Fruit fly (Drosophila melanogaster) whole organism, embryonic: Measurements from ENCODE around the gene CG11674.

Experiments
- Awh ChIP-seq: fragments of 200-800 bp; sonication (Bioruptor generic); IDR thresholded peaks from 2 replicates; pipeline ENCODE4, ENCODE4 v1.3.6; 2022; ENCODE audit warnings: missing biosample characterization, missing genetic modification characterization
- C15 ChIP-seq: fragments of 200-800 bp; sonication (Bioruptor generic); IDR thresholded peaks from 3 replicates; pipeline ENCODE4 v1.3.6; 2022; ENCODE audit warnings: missing biosample characterization, missing genetic modification characterization
- CG1024 ChIP-seq: fragments of 200-800 bp; sonication (Bioruptor generic); IDR thresholded peaks from 2 replicates; pipeline ENCODE4 v1.3.6; 2022; ENCODE audit warnings: missing biosample characterization, missing genetic modification characterization
- CG10543 ChIP-seq: fragments of 200-800 bp; sonication (Bioruptor generic); optimal IDR thresholded peaks from 3 replicates; lab custom pipeline; 2017; ENCODE audit warnings: missing biosample characterization, mild to moderate bottlenecking, missing genetic modification characterization, moderate library complexity
- CG12219 ChIP-seq: fragments of 200-800 bp; sonication (Bioruptor generic); optimal IDR thresholded peaks from 3 replicates; lab custom pipeline; 2018; ENCODE audit warnings: missing biosample characterization, mild to moderate bottlenecking, missing genetic modification characterization
- CG14965 ChIP-seq: fragments of 200-800 bp; sonication (Bioruptor generic); optimal IDR thresholded peaks from 2 replicates; lab custom pipeline; 2016; ENCODE audit warnings: missing biosample characterization, missing genetic modification characterization, borderline replicate concordance
- CG1603 ChIP-seq: fragments of 200-800 bp; sonication (Bioruptor generic); optimal IDR thresholded peaks from 2 replicates; lab custom pipeline; 2019; ENCODE audit warnings: missing biosample characterization, mild to moderate bottlenecking, missing genetic modification characterization, moderate library complexity
- CG16815 ChIP-seq: fragments of 200-800 bp; sonication (Bioruptor generic); optimal IDR thresholded peaks from 3 replicates; lab custom pipeline; 2017; ENCODE audit warnings: missing biosample characterization, mild to moderate bottlenecking, missing genetic modification characterization
- CG16863 ChIP-seq: fragments of 200-800 bp; sonication (Bioruptor generic); optimal IDR thresholded peaks from 3 replicates; lab custom pipeline; 2016; ENCODE audit warnings: missing biosample characterization, missing genetic modification characterization
- CG17612 ChIP-seq: fragments of 200-800 bp; sonication (Bioruptor generic); IDR thresholded peaks from 2 replicates; pipeline ENCODE4 v1.3.6; 2022; ENCODE audit warnings: missing biosample characterization, missing genetic modification characterization
- CG1792 ChIP-seq: fragments of 200-800 bp; sonication (Bioruptor generic); optimal IDR thresholded peaks from 2 replicates; lab custom pipeline; 2016; ENCODE audit warnings: missing biosample characterization, missing genetic modification characterization
- CG18599 ChIP-seq: fragments of 200-800 bp; sonication (Bioruptor generic); optimal IDR thresholded peaks from 3 replicates; lab custom pipeline; 2017; ENCODE audit warnings: missing biosample characterization, missing genetic modification characterization, mild to moderate bottlenecking, moderate library complexity, missing genetic modification reagents
- CG2875 ChIP-seq: fragments of 200-800 bp; sonication (Bioruptor generic); optimal IDR thresholded peaks from 2 replicates; lab custom pipeline; 2017; ENCODE audit warnings: missing biosample characterization, mild to moderate bottlenecking, missing genetic modification characterization, missing genetic modification reagents
- CG3065 ChIP-seq: fragments of 200-800 bp; sonication (Bioruptor generic); optimal IDR thresholded peaks from 2 replicates; lab custom pipeline; 2016; ENCODE audit warnings: missing biosample characterization, missing genetic modification characterization
- CG4730 ChIP-seq: fragments of 200-800 bp; sonication (Bioruptor generic); IDR thresholded peaks from 2 replicates; pipeline ENCODE4 v1.3.6; 2022; ENCODE audit warnings: missing biosample characterization, missing genetic modification characterization
- CG4854 ChIP-seq: fragments of 200-800 bp; sonication (Bioruptor generic); optimal IDR thresholded peaks from 2 replicates; lab custom pipeline; 2016; ENCODE audit warnings: missing biosample characterization, missing genetic modification characterization, inconsistent platforms
- CG5245 ChIP-seq: fragments of 200-800 bp; sonication (Bioruptor generic); optimal IDR thresholded peaks from 3 replicates; lab custom pipeline; 2016; ENCODE audit warnings: missing biosample characterization, missing genetic modification characterization
- CG6683 ChIP-seq: fragments of 200-800 bp; sonication (Bioruptor generic); optimal IDR thresholded peaks from 2 replicates; lab custom pipeline; 2017; ENCODE audit warnings: missing biosample characterization, mild to moderate bottlenecking, missing genetic modification characterization, missing genetic modification reagents
- CG6765 ChIP-seq: fragments of 200-800 bp; sonication (Bioruptor generic); optimal IDR thresholded peaks from 3 replicates; lab custom pipeline; 2017; ENCODE audit warnings: missing biosample characterization, mild to moderate bottlenecking, missing genetic modification characterization
- CG7357 ChIP-seq: fragments of 200-800 bp; sonication (Bioruptor generic); IDR thresholded peaks from 3 replicates; pipeline ENCODE4 v1.3.6; 2022; ENCODE audit warnings: missing biosample characterization, missing genetic modification characterization
- CG8290 ChIP-seq, 3 experiments: fragments of 200-800 bp; sonication (Bioruptor generic); optimal IDR thresholded peaks; 2 replicates each; lab custom pipeline; 2016 to 2019; ENCODE audit warnings: missing biosample characterization in 3 of 3, missing genetic modification characterization in 3 of 3, mild to moderate bottlenecking in 2 of 3, moderate library complexity in 1 of 3
- CG9727 ChIP-seq: fragments of 200-800 bp; sonication (Bioruptor generic); optimal IDR thresholded peaks from 3 replicates; lab custom pipeline; 2017; ENCODE audit warnings: missing biosample characterization, mild to moderate bottlenecking, missing genetic modification characterization
- Dad ChIP-seq: fragments of 200-800 bp; sonication (Bioruptor generic); optimal IDR thresholded peaks from 3 replicates; lab custom pipeline; 2016; ENCODE audit warnings: missing biosample characterization, missing genetic modification characterization
- Dip3 ChIP-seq: fragments of 200-800 bp; sonication (Bioruptor generic); optimal IDR thresholded peaks from 3 replicates; lab custom pipeline; 2016; ENCODE audit warnings: missing biosample characterization, missing genetic modification characterization
- E2f1 ChIP-seq: fragments of 200-800 bp; sonication (Bioruptor generic); IDR thresholded peaks from 2 replicates; pipeline ENCODE4 v1.3.6; 2022; ENCODE audit warnings: missing biosample characterization, missing genetic modification characterization
- Hsf ChIP-seq: fragments of 200-800 bp; sonication (Bioruptor generic); optimal IDR thresholded peaks from 3 replicates; lab custom pipeline; 2016; ENCODE audit warnings: missing biosample characterization, missing genetic modification characterization
- MTF-1 ChIP-seq: fragments of 200-800 bp; sonication (Bioruptor generic); optimal IDR thresholded peaks from 2 replicates; lab custom pipeline; 2018; ENCODE audit warnings: missing biosample characterization, mild to moderate bottlenecking, missing genetic modification characterization, borderline replicate concordance
- Mad ChIP-seq: fragments of 200-800 bp; sonication (Bioruptor generic); optimal IDR thresholded peaks from 2 replicates; lab custom pipeline; 2016; ENCODE audit warnings: missing biosample characterization, missing genetic modification characterization
- Xbp1 ChIP-seq: fragments of 200-800 bp; sonication (Bioruptor generic); optimal IDR thresholded peaks from 3 replicates; lab custom pipeline; 2016; ENCODE audit warnings: missing biosample characterization, mild to moderate bottlenecking, missing genetic modification characterization
- bowl ChIP-seq: fragments of 200-800 bp; sonication (Bioruptor generic); IDR thresholded peaks from 2 replicates; pipeline ENCODE4 v1.3.6; 2022; ENCODE audit warnings: missing biosample characterization, missing genetic modification characterization
- cg ChIP-seq: fragments of 200-800 bp; sonication (Bioruptor generic); optimal IDR thresholded peaks from 3 replicates; lab custom pipeline; 2019; ENCODE audit warnings: missing biosample characterization, mild to moderate bottlenecking, missing genetic modification characterization, moderate library complexity
- chm ChIP-seq: fragments of 200-800 bp; sonication (Bioruptor generic); IDR thresholded peaks from 2 replicates; pipeline ENCODE4 v1.3.6; 2022; ENCODE audit warnings: missing biosample characterization, missing genetic modification characterization
- eyg ChIP-seq: fragments of 200-800 bp; sonication (Bioruptor generic); optimal IDR thresholded peaks from 3 replicates; lab custom pipeline; 2016; ENCODE audit warnings: missing biosample characterization, missing genetic modification characterization
- kah ChIP-seq: fragments of 200-800 bp; sonication (Bioruptor generic); optimal IDR thresholded peaks from 2 replicates; lab custom pipeline; 2018; ENCODE audit warnings: missing biosample characterization, mild to moderate bottlenecking, missing genetic modification characterization
- klu ChIP-seq: fragments of 200-800 bp; sonication (Bioruptor generic); IDR thresholded peaks from 2 replicates; pipeline ENCODE4 v1.3.6; 2022; ENCODE audit warnings: missing biosample characterization, missing genetic modification characterization
- pb ChIP-seq: fragments of 200-800 bp; sonication (Bioruptor generic); optimal IDR thresholded peaks from 3 replicates; lab custom pipeline; 2016; ENCODE audit warnings: missing biosample characterization, missing genetic modification characterization
- prd ChIP-seq, 3 experiments: fragments of >200 bp in 2 of 3; fragments of 200-800 bp in 1 of 3; sonication (Bioruptor generic) in 1 of 3; optimal IDR thresholded peaks in 2 of 3; IDR thresholded peaks in 1 of 3; 2 replicates in 2 of 3; 3 replicates in 1 of 3; pipeline versions ENCODE4 v1.3.6 to Lab custom; 2017 to 2022; ENCODE audit warnings: missing biosample characterization in 1 of 3, missing genetic modification characterization in 1 of 3
- sens ChIP-seq: fragments of 200-800 bp; sonication (Bioruptor generic); peaks from one replicate; lab custom pipeline; 2016; ENCODE audit warnings: missing biosample characterization, missing genetic modification characterization
- seq ChIP-seq: fragments of 200-800 bp; sonication (Bioruptor generic); IDR thresholded peaks from 2 replicates; pipeline ENCODE4 v1.3.6; 2022; ENCODE audit warnings: missing biosample characterization, missing genetic modification characterization
- sob ChIP-seq: fragments of 200-800 bp; sonication (Bioruptor generic); IDR thresholded peaks from 2 replicates; pipeline ENCODE4 v1.3.6; 2022; ENCODE audit warnings: missing biosample characterization, missing genetic modification characterization
- tio ChIP-seq: fragments of 200-800 bp; sonication (Bioruptor generic); optimal IDR thresholded peaks from 2 replicates; lab custom pipeline; 2017; ENCODE audit warnings: missing biosample characterization, missing genetic modification characterization, inconsistent platforms
- tx ChIP-seq: fragments of 200-800 bp; sonication (Bioruptor generic); optimal IDR thresholded peaks from 2 replicates; lab custom pipeline; 2016; ENCODE audit warnings: missing biosample characterization, missing genetic modification characterization
- wek ChIP-seq: fragments of 200-800 bp; sonication (Bioruptor generic); optimal IDR thresholded peaks from 3 replicates; lab custom pipeline; 2018; ENCODE audit warnings: missing biosample characterization, mild to moderate bottlenecking, missing genetic modification characterization, moderate library complexity
- z ChIP-seq: fragments of 200-800 bp; sonication (Bioruptor generic); IDR thresholded peaks from 3 replicates; pipeline ENCODE4 v1.3.6; 2022; ENCODE audit warnings: missing biosample characterization, missing genetic modification characterization
- zen2 ChIP-seq: fragments of 200-800 bp; sonication (Bioruptor generic); IDR thresholded peaks from 3 replicates; pipeline ENCODE4 v1.3.6; 2022; ENCODE audit warnings: missing biosample characterization, missing genetic modification characterization; ENCODE audit not compliant: partially characterized antibody

CG11674 gene

dm6 chrX:14237873-14238394, 12.3 kb upstream of the CG11674 start, which contains the start of the genes Fbxl4 and Dus2 (continued):
- TF ChIP-seq CG6765: peak; percentile 85
- TF ChIP-seq Xbp1 (GFP tag; lab: Kevin White, UChicago): peak; percentile 96
- peak; percentile 65 for TF ChIP-seq bowl
- TF ChIP-seq E2f1: peak; percentile 91
- TF ChIP-seq CG18599 (GFP tag; lab: Kevin White, UChicago): peak; percentile 91
- TF ChIP-seq CG1024 (GFP tag; lab: Robert Waterston, UW): peak; percentile 87
- TF ChIP-seq tio (GFP tag; lab: Kevin White, UChicago): peak; percentile 92
- peak; percentile 87 for TF ChIP-seq Dad (GFP tag; lab: Kevin White, UChicago)
- peak; percentile 94 for TF ChIP-seq CG16815
- peak; percentile 89 for TF ChIP-seq CG10543 (GFP tag; lab: Kevin White, UChicago)
- peak; percentile 87 for TF ChIP-seq seq
- TF ChIP-seq tx: peak; percentile 92
- peak; percentile 86 for TF ChIP-seq CG7357 (GFP tag; lab: Robert Waterston, UW)
- no peak for TF ChIP-seq cg (GFP tag; lab: Kevin White, UChicago)
- peak; percentile 98 for TF ChIP-seq sens
- TF ChIP-seq CG17612: peak; percentile 77
- TF ChIP-seq CG16863 (GFP tag; lab: Kevin White, UChicago): peak; percentile 91
- peak; percentile 90 for TF ChIP-seq Mad (GFP tag; lab: Kevin White, UChicago)
- peak; percentile 80 for TF ChIP-seq CG3065 (GFP tag; lab: Kevin White, UChicago)
- TF ChIP-seq kah (GFP tag; lab: Kevin White, UChicago): peak; percentile 65
- peak; percentile 90 for TF ChIP-seq Dip3
- TF ChIP-seq zen2 (GFP tag; lab: Robert Waterston, UW): no peak
- TF ChIP-seq CG6683 (GFP tag; lab: Kevin White, UChicago): peak; percentile 75
- peak; percentile 96 for TF ChIP-seq Hsf (GFP tag; lab: Kevin White, UChicago)
- peak; percentile 83 for TF ChIP-seq CG12219 (GFP tag; lab: Kevin White, UChicago)
- peak; percentile 87 for TF ChIP-seq klu
- peak; percentile 46 for TF ChIP-seq CG8290 (GFP tag; optimal IDR thresholded peaks at IDR 0.05; lab: Kevin White, UChicago)
- TF ChIP-seq CG8290 (tag; optimal IDR thresholded peaks at IDR 0.05; lab: Kevin White, UChicago): peak; percentile 78 to 94
- TF ChIP-seq prd (optimal IDR thresholded peaks at IDR 0.05; lab: Kevin White, UChicago): no peak
- TF ChIP-seq prd (GFP tag; IDR thresholded peaks at IDR 0.05; lab: Robert Waterston, UW): peak; percentile 96
- TF ChIP-seq eyg (GFP tag; lab: Kevin White, UChicago): peak; percentile 74
- TF ChIP-seq MTF-1 (GFP tag; lab: Kevin White, UChicago): peak; percentile 75
- peak; percentile 93 for TF ChIP-seq sob (GFP tag; lab: Robert Waterston, UW)
- TF ChIP-seq C15: peak; percentile 75; the same call in 1 of the 3 replicates
- TF ChIP-seq wek (GFP tag; lab: Kevin White, UChicago): peak; percentile 27
- peak; percentile 99 for TF ChIP-seq CG1792 (GFP tag; lab: Kevin White, UChicago)
- TF ChIP-seq CG9727 (GFP tag; lab: Kevin White, UChicago): peak; percentile 96
- TF ChIP-seq CG1603: peak; percentile 92
- TF ChIP-seq CG14965 (GFP tag; lab: Kevin White, UChicago): peak; percentile 23
- peak; percentile 82 for TF ChIP-seq CG2875
- TF ChIP-seq z: no peak
- TF ChIP-seq CG5245 (GFP tag; lab: Kevin White, UChicago): peak; percentile 91
- peak; percentile 73 for TF ChIP-seq pb (GFP tag; lab: Kevin White, UChicago)
- TF ChIP-seq Awh (GFP tag; lab: Robert Waterston, UW): peak; percentile 83
- peak; percentile 87 for TF ChIP-seq CG4730 (GFP tag; lab: Robert Waterston, UW)
- TF ChIP-seq CG4854 (GFP tag; lab: Kevin White, UChicago): peak; percentile 89
- peak; percentile 95 for TF ChIP-seq chm
